Fruit fly (Drosophila melanogaster) whole organism, wandering third instar larva: ENCODE measurements around the gene CG13694.

Source experiments
- CG32264 ChIP-seq: fragments of 200-800 bp; sonication (Bioruptor generic); optimal IDR thresholded peaks from 2 replicates; lab custom pipeline; 2016; ENCODE audit warnings: missing biosample characterization, missing genetic modification characterization
- CG9705 ChIP-seq: fragments of 200-800 bp; sonication (Bioruptor generic); optimal IDR thresholded peaks from 2 replicates; lab custom pipeline; 2018; ENCODE audit warnings: missing biosample characterization, mild to moderate bottlenecking, missing genetic modification characterization
- CrebA ChIP-seq: fragments of 200-800 bp; sonication (Bioruptor generic); optimal IDR thresholded peaks from 2 replicates; lab custom pipeline; 2016; ENCODE audit warnings: missing biosample characterization, mild to moderate bottlenecking, missing genetic modification characterization, borderline replicate concordance
- Dfd ChIP-seq: fragments of >200 bp; optimal IDR thresholded peaks from 2 replicates; lab custom pipeline; 2017; ENCODE audit warnings: missing biosample characterization, missing genetic modification characterization
- Dif ChIP-seq: fragments of 200-275, 200-300 bp; sonication (Bioruptor generic); optimal IDR thresholded peaks from 2 replicates; lab custom pipeline; 2018; ENCODE audit warnings: missing biosample characterization, missing genetic modification characterization; ENCODE audit not compliant: partially characterized antibody
- HLH106 ChIP-seq: fragments of 200-800 bp; optimal IDR thresholded peaks from 3 replicates; lab custom pipeline; 2019; ENCODE audit warnings: missing biosample characterization, mild to moderate bottlenecking, missing genetic modification characterization, moderate library complexity
- Hnf4 ChIP-seq: fragments of 200-800 bp; sonication (Bioruptor generic); optimal IDR thresholded peaks from 2 replicates; lab custom pipeline; 2016; ENCODE audit warnings: missing biosample characterization, mild to moderate bottlenecking, missing genetic modification characterization
- Hr78 ChIP-seq: fragments of >200 bp; optimal IDR thresholded peaks from 2 replicates; lab custom pipeline; 2017; ENCODE audit warnings: missing biosample characterization, missing genetic modification characterization
- Hr83 ChIP-seq: fragments of 200-300 bp; sonication (Bioruptor generic); optimal IDR thresholded peaks from 2 replicates; lab custom pipeline; 2016; ENCODE audit warnings: missing biosample characterization, mild to moderate bottlenecking, missing genetic modification characterization, moderate library complexity; ENCODE audit not compliant: poor library complexity, severe bottlenecking
- Jra ChIP-seq: sonication (Bioruptor generic); optimal IDR thresholded peaks from 2 replicates; lab custom pipeline; 2016; ENCODE audit warnings: missing biosample characterization, missing genetic modification characterization
- Mio ChIP-seq: sonication (Bioruptor generic); optimal IDR thresholded peaks from 2 replicates; lab custom pipeline; 2016; ENCODE audit warnings: missing biosample characterization, missing genetic modification characterization
- Myc ChIP-seq: fragments of >200 bp; optimal IDR thresholded peaks from 2 replicates; lab custom pipeline; 2017
- OdsH ChIP-seq: fragments of 200-800 bp; sonication (Bioruptor generic); optimal IDR thresholded peaks from 2 replicates; lab custom pipeline; 2016; ENCODE audit warnings: missing biosample characterization, mild to moderate bottlenecking, missing genetic modification characterization
- Rel ChIP-seq, 2 experiments: fragments of 200-800 bp; sonication (Bioruptor generic) in 1 of 2; optimal IDR thresholded peaks; 2 replicates in 1 of 2; 3 replicates in 1 of 2; lab custom pipeline; 2016 to 2019; ENCODE audit warnings: mild to moderate bottlenecking in 2 of 2, missing biosample characterization in 2 of 2, missing genetic modification characterization in 2 of 2, moderate library complexity in 1 of 2
- Sp1 ChIP-seq: fragments of 200-800 bp; sonication (Bioruptor generic); optimal IDR thresholded peaks from 3 replicates; lab custom pipeline; 2019; ENCODE audit warnings: missing biosample characterization, mild to moderate bottlenecking, missing genetic modification characterization, moderate library complexity
- Vsx2 ChIP-seq: fragments of 200-300, 225-300 bp; sonication (Bioruptor generic); optimal IDR thresholded peaks from 2 replicates; lab custom pipeline; 2018; ENCODE audit warnings: missing biosample characterization, missing genetic modification characterization; ENCODE audit not compliant: partially characterized antibody
- br ChIP-seq: fragments of 200-800 bp; sonication (Bioruptor generic); optimal IDR thresholded peaks from 2 replicates; lab custom pipeline; 2016; ENCODE audit warnings: missing biosample characterization, missing genetic modification characterization
- brk ChIP-seq: fragments of 200-800 bp; sonication (Bioruptor generic); optimal IDR thresholded peaks from 2 replicates; lab custom pipeline; 2016; ENCODE audit warnings: missing biosample characterization, mild to moderate bottlenecking, missing genetic modification characterization
- dl ChIP-seq, 2 experiments: fragments of 175-275, 200-275 bp in 1 of 2; fragments of 200-275 bp in 1 of 2; sonication (Bioruptor generic); optimal IDR thresholded peaks; lab custom pipeline; 2018; ENCODE audit warnings: mild to moderate bottlenecking in 2 of 2, missing biosample characterization in 2 of 2, missing genetic modification characterization in 2 of 2, moderate library complexity in 2 of 2; ENCODE audit not compliant: partially characterized antibody in 2 of 2, insufficient read depth in 1 of 2
- dsf ChIP-seq: sonication (Bioruptor generic); optimal IDR thresholded peaks from 2 replicates; lab custom pipeline; 2016; ENCODE audit warnings: missing biosample characterization, missing genetic modification characterization, borderline replicate concordance
- ey ChIP-seq: fragments of 200-800 bp; sonication (Bioruptor generic); optimal IDR thresholded peaks from 2 replicates; lab custom pipeline; 2016; ENCODE audit warnings: missing biosample characterization, missing genetic modification characterization
- h ChIP-seq: fragments of 200-800 bp; sonication (Bioruptor generic); optimal IDR thresholded peaks from 3 replicates; lab custom pipeline; 2016; ENCODE audit warnings: missing biosample characterization, mild to moderate bottlenecking, missing genetic modification characterization
- jim ChIP-seq: fragments of 175-275, 200-325 bp; sonication (Bioruptor generic); optimal IDR thresholded peaks from 2 replicates; lab custom pipeline; 2016; ENCODE audit warnings: missing biosample characterization, mild to moderate bottlenecking, missing genetic modification characterization
- pan ChIP-seq: fragments of >200 bp; optimal IDR thresholded peaks from 2 replicates; lab custom pipeline; 2017
- rgr ChIP-seq: fragments of 200-800 bp; sonication (Bioruptor generic); optimal IDR thresholded peaks from 3 replicates; lab custom pipeline; 2016; ENCODE audit warnings: missing biosample characterization, mild to moderate bottlenecking, missing genetic modification characterization
- sage ChIP-seq: fragments of 200-800 bp; sonication (Bioruptor generic); optimal IDR thresholded peaks from 2 replicates; lab custom pipeline; 2016; ENCODE audit warnings: missing biosample characterization, mild to moderate bottlenecking, missing genetic modification characterization
- sv ChIP-seq: fragments of 200-800 bp; sonication (Bioruptor generic); optimal IDR thresholded peaks from 3 replicates; lab custom pipeline; 2016; ENCODE audit warnings: missing biosample characterization, missing genetic modification characterization
- tai ChIP-seq: sonication (Bioruptor generic); optimal IDR thresholded peaks from 2 replicates; lab custom pipeline; 2016; ENCODE audit warnings: missing biosample characterization, missing genetic modification characterization
- woc ChIP-seq: sonication (Bioruptor generic); optimal IDR thresholded peaks from 2 replicates; lab custom pipeline; 2016; ENCODE audit warnings: missing biosample characterization, mild to moderate bottlenecking, missing genetic modification characterization

CG13694 gene

DNA sequence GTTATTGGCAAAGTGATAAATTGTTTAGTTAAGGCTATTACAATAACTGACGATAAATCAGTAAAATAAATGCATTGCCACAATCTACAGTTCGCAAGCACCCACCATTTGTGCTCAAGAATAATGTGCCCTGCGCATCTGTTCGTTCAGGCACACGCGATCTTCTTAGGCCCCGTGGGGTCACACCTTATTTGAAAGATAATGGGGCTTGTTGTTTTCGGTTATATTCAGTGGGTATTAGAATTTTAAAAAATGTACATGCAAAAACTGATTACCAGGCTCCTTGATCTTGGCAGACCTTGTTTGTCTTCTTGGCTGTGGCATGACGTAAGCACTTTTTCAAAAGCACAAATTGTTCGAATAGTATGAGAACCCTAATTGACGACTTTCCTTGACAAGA is 9.3 kb downstream of the CG13694 start:
- TF ChIP-seq ey (GFP tag; lab: Kevin White, UChicago) (no peak), h (GFP tag; lab: Kevin White, UChicago) (no peak), HLH106 (no peak), sage (GFP tag; lab: Kevin White, UChicago) (no peak), Rel (GFP tag; optimal IDR thresholded peaks at IDR 0.05; lab: Kevin White, UChicago) (no peak), Rel (tag; optimal IDR thresholded peaks at IDR 0.05; lab: Kevin White, UChicago) (no peak), OdsH (GFP tag; lab: Kevin White, UChicago) (no peak), Dfd (GFP tag; lab: Kevin White, UChicago) (no peak), Sp1 (no peak), CG32264 (GFP tag; lab: Kevin White, UChicago) (no peak), Mio (no peak), Dif (no peak), Vsx2 (GFP tag; lab: Kevin White, UChicago) (no peak), CrebA (GFP tag; lab: Kevin White, UChicago) (no peak)

DNA sequence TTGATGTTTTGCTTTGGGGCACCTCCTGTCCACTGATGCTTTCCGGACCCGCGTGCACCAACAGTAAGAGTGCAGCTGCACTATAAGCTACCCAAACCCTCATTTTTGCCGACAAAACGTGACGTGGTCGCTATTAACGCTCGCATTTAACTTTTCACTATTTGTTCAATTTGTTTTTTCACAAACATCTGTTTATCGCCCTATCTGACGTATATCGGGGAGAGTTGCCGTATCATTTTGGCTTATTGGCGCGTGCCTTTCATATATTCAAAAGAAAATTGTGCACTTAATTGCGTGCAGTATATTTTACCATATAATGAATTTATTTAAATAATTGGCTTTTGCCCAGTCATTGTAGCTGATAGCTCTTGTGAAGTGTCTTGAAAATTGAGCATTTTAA is 9.7 kb downstream of the CG13694 start, which contains the start of the genes Nhe1 and Sam-S:
Nhe1 (minus strand) TSS at position 193 of the 400 bp plus-strand sequence.
Sam-S (plus strand) TSS at position 364 of the 400 bp plus-strand sequence.
- TF ChIP-seq Vsx2 (GFP tag; lab: Kevin White, UChicago) (no peak), sv (GFP tag; lab: Kevin White, UChicago) (no peak), rgr (GFP tag; lab: Kevin White, UChicago) (no peak), OdsH (GFP tag; lab: Kevin White, UChicago) (no peak), Mio (no peak)

DNA sequence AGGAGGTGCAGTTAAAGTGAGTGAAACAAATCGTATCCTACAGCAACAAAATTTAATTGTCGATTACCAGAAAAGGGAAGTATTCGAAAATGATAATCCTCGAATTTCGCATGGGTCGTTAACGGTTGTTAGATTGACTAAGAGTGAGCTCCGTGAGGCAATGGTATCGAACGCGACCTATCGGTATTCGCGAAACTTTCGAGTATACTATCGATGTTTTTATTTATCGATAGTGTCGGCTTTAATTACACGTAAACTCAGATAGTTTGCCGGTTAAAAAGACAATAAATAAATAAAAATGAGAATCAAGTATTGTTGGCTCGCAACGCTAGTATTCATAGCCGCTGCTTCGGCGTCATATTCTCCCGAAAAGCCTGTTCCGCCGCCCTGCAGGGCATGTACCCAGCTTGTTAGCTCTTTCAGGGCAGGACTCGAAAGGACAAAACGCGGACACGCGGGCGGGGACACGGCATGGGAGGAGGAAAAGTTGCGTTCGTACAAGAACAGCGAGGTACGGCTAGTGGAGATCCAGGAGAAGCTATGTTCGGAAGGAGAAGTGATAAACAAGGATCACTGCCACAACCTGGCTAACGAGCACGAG is 14.0 kb downstream of the CG13694 start, which contains the start of gene Creld:
Creld (plus strand) TSS at position 220 of the 601 bp plus-strand sequence.
- TF ChIP-seq Myc (lab: Kevin White, UChicago) (peak; percentile 49), Dif (no peak), sage (GFP tag; lab: Kevin White, UChicago) (peak; percentile 23), ey (GFP tag; lab: Kevin White, UChicago) (no peak), pan (lab: Kevin White, UChicago) (no peak), Vsx2 (GFP tag; lab: Kevin White, UChicago) (no peak), sv (GFP tag; lab: Kevin White, UChicago) (no peak), Hnf4 (peak; percentile 67), Hr83 (GFP tag; lab: Kevin White, UChicago) (peak; percentile 72)

DNA sequence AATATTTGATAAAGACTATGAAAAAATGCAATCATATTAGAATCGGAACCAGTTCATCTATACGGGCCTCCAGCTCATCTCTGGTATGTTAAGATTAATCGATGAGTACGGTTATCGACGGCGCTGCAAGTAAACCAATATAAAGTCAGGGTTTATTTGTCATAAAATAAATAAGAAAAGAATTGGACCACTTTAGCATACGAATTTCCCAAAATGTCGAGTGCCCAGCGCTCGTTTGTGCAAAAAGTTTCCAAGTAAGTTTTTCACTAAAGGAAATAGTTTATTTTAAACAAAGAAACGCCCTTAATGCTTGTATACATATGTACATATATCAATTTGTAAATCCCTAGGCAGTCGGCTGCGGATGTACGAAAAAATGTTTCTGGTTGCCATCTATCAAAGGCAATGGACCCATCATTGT is 21.6 kb downstream of the CG13694 start, which contains the start of gene Zir:
Zir (plus strand) TSS at position 101 of the 421 bp plus-strand sequence.
- peak; percentile 26 for TF ChIP-seq CG32264 (GFP tag; lab: Kevin White, UChicago)
- peak; percentile 73 for TF ChIP-seq woc
- no peak for TF ChIP-seq Jra (GFP tag; lab: Kevin White, UChicago)
- no peak for TF ChIP-seq Rel (GFP tag; optimal IDR thresholded peaks at IDR 0.05; lab: Kevin White, UChicago)
- TF ChIP-seq Rel (tag; optimal IDR thresholded peaks at IDR 0.05; lab: Kevin White, UChicago), result peak; percentile 73
- TF ChIP-seq Hr83 (GFP tag; lab: Kevin White, UChicago), result peak; percentile 21
- no peak for TF ChIP-seq CG9705 (GFP tag; lab: Kevin White, UChicago)
- TF ChIP-seq Vsx2 (GFP tag; lab: Kevin White, UChicago), result no peak
- TF ChIP-seq brk, result peak; percentile 13

DNA sequence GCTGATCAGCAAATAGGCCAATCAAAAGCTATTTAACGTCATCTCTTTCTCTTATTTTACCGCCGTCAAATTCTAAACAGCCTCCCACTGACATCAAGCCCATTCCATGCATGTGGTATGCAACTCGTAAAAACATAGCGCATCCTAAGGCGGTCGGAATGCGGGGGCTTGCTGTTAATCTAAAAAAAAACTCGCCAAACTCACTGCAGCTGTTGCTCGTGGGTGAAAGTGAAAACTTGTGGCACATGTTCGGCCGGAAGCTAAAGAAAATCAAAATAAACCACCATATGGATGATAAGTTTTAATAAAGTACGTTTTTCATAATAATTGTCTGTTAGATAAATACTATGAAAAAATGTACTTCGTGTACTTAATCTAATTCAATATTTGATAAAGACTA is 22.2 kb downstream of the CG13694 start:
- TF ChIP-seq rgr (GFP tag; lab: Kevin White, UChicago) (no peak), Hr78 (GFP tag; lab: Kevin White, UChicago) (no peak), dl (GFP tag; optimal IDR thresholded peaks at IDR 0.05; lab: Kevin White, UChicago; ENCODE audit: insufficient read depth in 1 of 2, partially characterized antibody in 2 of 2) (no peak), Vsx2 (GFP tag; lab: Kevin White, UChicago) (no peak), jim (GFP tag; lab: Kevin White, UChicago) (no peak), HLH106 (no peak), br (GFP tag; lab: Kevin White, UChicago) (no peak), CG9705 (GFP tag; lab: Kevin White, UChicago) (no peak), sv (GFP tag; lab: Kevin White, UChicago) (no peak), Mio (no peak), tai (GFP tag; lab: Kevin White, UChicago) (no peak), dsf (GFP tag; lab: Kevin White, UChicago) (no peak)
- TF ChIP-seq, all 38 proteins: peak for 0
